Worm (Caenorhabditis elegans) whole organism, L4 larva: ENCODE data around the gene chk-2.

Experiments
- F37D6.2 ChIP-seq: sonication (generic microtip); optimal IDR thresholded peaks from 2 replicates; lab custom pipeline; 2016; ENCODE audit warnings: mild to moderate bottlenecking, missing genetic modification characterization, missing compliant biosample characterization
- Y75B8A.6 ChIP-seq: fragments of 200-800 bp; sonication (Bioruptor generic); IDR thresholded peaks from 2 replicates; pipeline ENCODE4 v1.3.6; 2022; ENCODE audit warnings: missing genetic modification reagents, missing genetic modification characterization, missing compliant biosample characterization
- madf-5 ChIP-seq, 2 experiments: fragments of 200-800 bp; sonication (Bioruptor generic); IDR thresholded peaks; 2 replicates each; pipeline ENCODE4 v1.3.6; 2022; ENCODE audit warnings: missing compliant biosample characterization in 2 of 2, missing genetic modification characterization in 2 of 2
- nhr-10 ChIP-seq: fragments of 150-350 bp; optimal IDR thresholded peaks from 2 replicates; lab custom pipeline; 2014; ENCODE audit warnings: missing biosample characterization, missing genetic modification characterization
- nhr-11 ChIP-seq: fragments of 150-350 bp; optimal IDR thresholded peaks from 2 replicates; lab custom pipeline; 2014; ENCODE audit warnings: missing biosample characterization, missing genetic modification characterization
- nhr-28 ChIP-seq: fragments of 150-350 bp; optimal IDR thresholded peaks from 2 replicates; lab custom pipeline; 2014; ENCODE audit warnings: missing biosample characterization, missing genetic modification characterization
- saeg-2 ChIP-seq: fragments of 200-800 bp; sonication (Bioruptor generic); IDR thresholded peaks from 2 replicates; pipeline ENCODE4 v1.3.6; 2022; ENCODE audit warnings: missing genetic modification reagents, missing genetic modification characterization, missing compliant biosample characterization
- snpc-4 ChIP-seq: fragments of 150-350 bp; optimal IDR thresholded peaks from 2 replicates; lab custom pipeline; 2014; ENCODE audit warnings: missing biosample characterization, missing genetic modification characterization
- ztf-11 ChIP-seq: fragments of 150-350 bp; optimal IDR thresholded peaks from 2 replicates; lab custom pipeline; 2014; ENCODE audit warnings: missing biosample characterization, missing genetic modification characterization

DNA sequence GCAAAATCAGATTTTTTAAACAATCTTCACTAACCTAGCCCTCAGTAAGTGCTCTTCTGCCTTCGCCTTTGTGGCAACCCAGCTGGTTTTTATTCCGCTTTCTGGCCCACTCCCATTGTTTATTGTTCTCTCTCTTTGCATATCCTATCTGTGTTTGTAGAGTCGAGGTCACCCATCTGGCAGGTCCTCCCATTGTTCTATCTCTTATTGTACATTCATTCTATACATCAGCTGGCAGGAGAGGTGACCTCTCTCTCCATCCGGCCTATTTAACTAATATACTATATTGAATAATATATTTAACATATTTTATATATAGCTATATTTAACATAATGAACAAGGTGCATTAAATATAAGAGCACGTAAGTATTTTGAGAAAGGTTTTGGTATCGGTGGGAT lies 46.1 kb upstream of the chk-2 start:
- TF ChIP-seq nhr-28 (no peak), ztf-11 (tag; lab: Kevin White, UChicago) (no peak), nhr-11 (no peak), madf-5 (GFP tag; IDR thresholded peaks at IDR 0.05; lab: Robert Waterston, UW) (no peak), F37D6.2 (tag; lab: Kevin White, UChicago) (no peak), nhr-10 (tag; lab: Kevin White, UChicago) (no peak), saeg-2 (GFP tag; lab: Robert Waterston, UW) (no peak), snpc-4 (tag; lab: Kevin White, UChicago) (no peak), Y75B8A.6 (GFP tag; lab: Robert Waterston, UW) (no peak)
